Fruit fly (Drosophila melanogaster) whole organism, pupa: Measurements from ENCODE around the gene CG1910.
A peak's percentile ranks its signal among the peaks of the same experiment; 100 is the strongest.

ENCODE experiments used
- CG10348 ChIP-seq: fragments of 200-800 bp; sonication (Bioruptor generic); IDR thresholded peaks from 2 replicates; pipeline ENCODE4 v1.3.6; 2022; ENCODE audit warnings: missing biosample characterization, missing genetic modification characterization
- CG12605 ChIP-seq: fragments of 200-800 bp; sonication (Bioruptor generic); IDR thresholded peaks from 2 replicates; pipeline ENCODE4 v1.3.6; 2022; ENCODE audit warnings: missing biosample characterization, missing genetic modification characterization
- CG13204 ChIP-seq: fragments of 200-800 bp; sonication (Bioruptor generic); optimal IDR thresholded peaks from 2 replicates; lab custom pipeline; 2018; ENCODE audit warnings: missing biosample characterization, mild to moderate bottlenecking, missing genetic modification characterization, moderate library complexity
- CG14655 ChIP-seq: fragments of 200-800 bp; sonication (Bioruptor generic); optimal IDR thresholded peaks from 3 replicates; lab custom pipeline; 2017; ENCODE audit warnings: mild to moderate bottlenecking, missing biosample characterization, missing genetic modification reagents, missing genetic modification characterization
- CG15710 ChIP-seq: fragments of 200-800 bp; sonication (Bioruptor generic); optimal IDR thresholded peaks from 2 replicates; lab custom pipeline; 2018; ENCODE audit warnings: missing biosample characterization, mild to moderate bottlenecking, missing genetic modification characterization, moderate library complexity
- CG17806 ChIP-seq: fragments of 200-800 bp; sonication (Bioruptor generic); optimal IDR thresholded peaks from 2 replicates; lab custom pipeline; 2018; ENCODE audit warnings: missing biosample characterization, mild to moderate bottlenecking, missing genetic modification characterization, moderate library complexity
- CG32121 ChIP-seq: fragments of 200-800 bp; sonication (Bioruptor generic); IDR thresholded peaks from 2 replicates; pipeline ENCODE4 v1.3.6; 2022; ENCODE audit warnings: missing biosample characterization, missing genetic modification characterization
- CG34367 ChIP-seq: fragments of 200-800 bp; sonication (Bioruptor generic); optimal IDR thresholded peaks from 2 replicates; lab custom pipeline; 2018; ENCODE audit warnings: missing biosample characterization, mild to moderate bottlenecking, missing genetic modification characterization
- CG4496 ChIP-seq: fragments of 200-800 bp; sonication (Bioruptor generic); IDR thresholded peaks from 3 replicates; pipeline ENCODE4 v1.3.6; 2022; ENCODE audit warnings: missing biosample characterization, missing genetic modification characterization
- CG8159 ChIP-seq: fragments of 200-800 bp; sonication (Bioruptor generic); optimal IDR thresholded peaks from 3 replicates; lab custom pipeline; 2018; ENCODE audit warnings: missing biosample characterization, mild to moderate bottlenecking, missing genetic modification characterization, moderate library complexity
- CG8301 ChIP-seq: fragments of 200-800 bp; sonication (Bioruptor generic); optimal IDR thresholded peaks from 2 replicates; lab custom pipeline; 2018; ENCODE audit warnings: missing biosample characterization, mild to moderate bottlenecking, missing genetic modification characterization
- CG9948 ChIP-seq: fragments of 200-800 bp; sonication (Bioruptor generic); optimal IDR thresholded peaks from 2 replicates; lab custom pipeline; 2018; ENCODE audit warnings: missing biosample characterization, mild to moderate bottlenecking, missing genetic modification characterization, moderate library complexity
- D1 ChIP-seq: fragments of 200-800 bp; sonication (Bioruptor generic); optimal IDR thresholded peaks from 2 replicates; lab custom pipeline; 2018; ENCODE audit warnings: missing biosample characterization, mild to moderate bottlenecking, missing genetic modification characterization, moderate library complexity
- EcR ChIP-seq: fragments of 200-800 bp; sonication (Bioruptor generic); optimal IDR thresholded peaks from 3 replicates; lab custom pipeline; 2019; ENCODE audit warnings: missing biosample characterization, missing genetic modification characterization, mild to moderate bottlenecking, moderate library complexity, missing genetic modification reagents
- Ets98B ChIP-seq: fragments of 200-800 bp; sonication (Bioruptor generic); IDR thresholded peaks from 2 replicates; pipeline ENCODE4 v1.3.6; 2022; ENCODE audit warnings: missing biosample characterization, missing genetic modification characterization
- Pif1A ChIP-seq: fragments of 200-800 bp; sonication (Bioruptor generic); optimal IDR thresholded peaks from 3 replicates; lab custom pipeline; 2016; ENCODE audit warnings: missing biosample characterization, missing genetic modification characterization
- Pif1B ChIP-seq: fragments of 200-800 bp; sonication (Bioruptor generic); optimal IDR thresholded peaks from 3 replicates; lab custom pipeline; 2016; ENCODE audit warnings: missing biosample characterization, missing genetic modification characterization
- Snoo ChIP-seq: fragments of 200-800 bp; sonication (Bioruptor generic); optimal IDR thresholded peaks from 3 replicates; lab custom pipeline; 2017; ENCODE audit warnings: missing biosample characterization, mild to moderate bottlenecking, missing genetic modification characterization, inconsistent platforms
- fd96Ca ChIP-seq: fragments of 200-800 bp; sonication (Bioruptor generic); IDR thresholded peaks from 3 replicates; pipeline ENCODE4 v1.3.6; 2022; ENCODE audit warnings: missing biosample characterization, missing genetic modification characterization
- gl ChIP-seq: fragments of 200-800 bp; sonication (Bioruptor generic); optimal IDR thresholded peaks from 2 replicates; lab custom pipeline; 2018; ENCODE audit warnings: missing biosample characterization, mild to moderate bottlenecking, missing genetic modification characterization
- rn ChIP-seq: fragments of 200-800 bp; sonication (Bioruptor generic); IDR thresholded peaks from 2 replicates; pipeline ENCODE4 v1.3.6; 2022; ENCODE audit warnings: missing biosample characterization, missing genetic modification characterization

CG1910 gene

DNA sequence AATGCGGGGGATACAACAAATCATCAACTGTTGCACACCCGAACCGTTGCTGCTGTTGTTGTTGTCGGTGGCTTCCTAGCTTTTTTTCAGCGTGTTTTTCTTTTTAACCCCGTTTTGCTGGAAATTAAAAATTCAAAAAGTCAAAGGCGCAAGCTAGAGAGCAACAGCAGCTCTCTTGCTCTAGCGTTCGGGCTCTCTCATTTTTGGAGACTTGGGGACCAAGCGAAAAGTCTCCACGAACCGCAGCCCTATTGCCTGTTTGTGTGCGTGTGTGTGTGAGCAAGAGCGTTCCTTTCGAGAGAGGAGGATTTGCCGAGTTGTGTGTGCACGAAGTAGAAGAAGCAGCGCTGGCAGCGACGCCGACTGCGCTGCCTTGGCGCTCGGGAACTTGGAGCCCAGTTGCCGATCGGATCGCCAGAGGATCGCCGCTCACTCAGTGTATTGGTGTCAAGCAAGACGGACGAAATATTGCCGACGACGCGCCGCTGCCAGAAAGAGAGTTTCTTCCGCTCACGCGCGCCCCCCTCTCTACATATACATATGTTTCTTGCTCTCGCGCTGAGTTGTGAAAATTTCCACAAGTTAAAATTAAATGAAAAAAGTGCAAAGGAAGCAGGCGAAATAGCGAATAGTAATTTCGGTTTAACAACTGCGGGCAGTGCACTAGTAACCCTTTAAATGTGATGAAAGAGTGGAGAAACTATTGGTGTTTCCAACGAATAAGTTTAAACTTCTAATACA lies 22.7 kb upstream of the CG1910 start:
- TF ChIP-seq CG9948 (peak; percentile 13), EcR (GFP tag; lab: Kevin White, UChicago) (peak; percentile 81), Pif1A (GFP tag; lab: Kevin White, UChicago) (no peak), gl (no peak), CG34367 (tag; lab: Kevin White, UChicago) (no peak), CG8159 (tag; lab: Kevin White, UChicago) (peak; percentile 10), CG14655 (GFP tag; lab: Kevin White, UChicago) (no peak), CG4496 (GFP tag; lab: Robert Waterston, UW) (peak; percentile 79), CG13204 (GFP tag; lab: Kevin White, UChicago) (peak; percentile 64), Snoo (tag; lab: Kevin White, UChicago) (peak; percentile 34), CG8301 (no peak), CG15710 (tag; lab: Kevin White, UChicago) (no peak), CG12605 (peak; percentile 40), Ets98B (GFP tag; lab: Robert Waterston, UW) (peak; percentile 52; the same call in 1 of the 2 replicates), CG10348 (GFP tag; lab: Robert Waterston, UW) (no peak), CG17806 (tag; lab: Kevin White, UChicago) (no peak), CG32121 (GFP tag; lab: Robert Waterston, UW) (peak; percentile 39), fd96Ca (GFP tag; lab: Robert Waterston, UW) (peak; percentile 63; the same call in 1 of the 3 replicates), D1 (tag; lab: Kevin White, UChicago) (no peak), rn (GFP tag; lab: Robert Waterston, UW) (no peak)

DNA sequence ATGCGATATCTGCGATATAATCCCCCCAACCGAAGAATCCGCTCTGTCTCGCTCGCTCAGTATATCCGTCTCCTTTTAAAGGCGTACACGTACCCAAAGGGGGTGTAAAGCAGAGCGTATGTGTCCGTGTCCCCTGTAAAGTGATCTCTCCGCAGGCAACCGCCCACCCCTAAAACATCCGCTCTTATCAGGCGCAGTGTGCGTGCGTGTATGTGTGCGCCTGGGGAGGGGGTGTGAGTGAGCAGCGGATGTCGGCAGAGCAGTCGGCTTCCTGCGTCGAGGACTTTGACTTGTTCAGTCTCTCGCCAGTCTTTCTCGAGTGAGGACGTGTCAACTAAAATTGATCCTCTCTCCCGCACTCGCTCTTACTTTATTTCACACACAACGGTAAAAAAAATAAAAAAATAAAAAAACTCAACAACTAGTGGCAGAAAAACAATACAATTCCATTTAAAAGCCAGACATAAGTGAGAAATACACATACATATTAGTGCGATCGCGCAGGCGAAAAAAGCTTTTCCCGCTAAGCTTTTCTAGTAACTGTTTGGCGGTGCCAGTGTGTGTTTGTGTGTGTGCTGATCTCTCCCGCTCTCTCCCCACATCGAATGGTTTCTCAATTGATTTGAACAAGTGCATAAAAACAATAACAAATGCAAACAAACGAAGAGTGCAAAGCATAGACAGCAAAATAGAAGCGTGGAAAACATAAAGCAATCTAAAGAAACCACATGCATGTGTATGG lies 21.8 kb upstream of the CG1910 start:
- TF ChIP-seq D1 (tag; lab: Kevin White, UChicago) (no peak), CG14655 (GFP tag; lab: Kevin White, UChicago) (no peak), CG8159 (tag; lab: Kevin White, UChicago) (peak; percentile 6), CG34367 (tag; lab: Kevin White, UChicago) (peak; percentile 42), Pif1A (GFP tag; lab: Kevin White, UChicago) (no peak), CG15710 (tag; lab: Kevin White, UChicago) (peak; percentile 29), CG32121 (GFP tag; lab: Robert Waterston, UW) (peak; percentile 25; the same call in 1 of the 2 replicates), EcR (GFP tag; lab: Kevin White, UChicago) (peak; percentile 79), CG4496 (GFP tag; lab: Robert Waterston, UW) (peak; percentile 83), fd96Ca (GFP tag; lab: Robert Waterston, UW) (peak; percentile 63), Ets98B (GFP tag; lab: Robert Waterston, UW) (peak; percentile 50; the same call in 1 of the 2 replicates), Pif1B (GFP tag; lab: Kevin White, UChicago) (peak; percentile 17), Snoo (tag; lab: Kevin White, UChicago) (peak; percentile 26), CG13204 (GFP tag; lab: Kevin White, UChicago) (peak; percentile 90), CG12605 (peak; percentile 62; the same call in 1 of the 2 replicates), gl (peak; percentile 81), CG8301 (no peak)

DNA sequence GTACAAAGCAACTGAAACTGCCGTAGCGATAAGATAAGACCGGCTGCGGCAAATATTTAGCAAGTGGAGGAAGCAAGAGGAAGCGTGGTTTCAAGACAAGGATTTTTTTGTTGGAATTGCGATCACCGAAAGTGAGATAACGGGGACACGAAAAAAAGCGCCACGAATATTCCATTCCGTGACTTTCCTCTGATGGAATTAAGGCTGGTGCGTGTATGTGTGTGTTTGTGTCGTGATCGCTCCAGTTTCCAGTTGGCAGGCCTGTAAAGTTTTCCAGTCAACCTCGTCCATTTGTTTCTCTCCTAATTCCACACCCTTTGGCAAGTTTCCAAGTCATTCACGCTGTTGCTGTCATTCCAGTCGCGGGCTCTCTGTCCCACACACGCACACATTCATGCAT lies 21.2 kb upstream of the CG1910 start:
- TF ChIP-seq CG13204 (GFP tag; lab: Kevin White, UChicago) (no peak), Ets98B (GFP tag; lab: Robert Waterston, UW) (no peak), CG10348 (GFP tag; lab: Robert Waterston, UW) (no peak), EcR (GFP tag; lab: Kevin White, UChicago) (no peak), fd96Ca (GFP tag; lab: Robert Waterston, UW) (no peak), CG34367 (tag; lab: Kevin White, UChicago) (no peak), Pif1A (GFP tag; lab: Kevin White, UChicago) (no peak), CG8301 (no peak), CG32121 (GFP tag; lab: Robert Waterston, UW) (no peak), CG14655 (GFP tag; lab: Kevin White, UChicago) (no peak), Pif1B (GFP tag; lab: Kevin White, UChicago) (no peak), CG17806 (tag; lab: Kevin White, UChicago) (no peak), CG4496 (GFP tag; lab: Robert Waterston, UW) (no peak), CG12605 (no peak), Snoo (tag; lab: Kevin White, UChicago) (no peak), gl (no peak), CG9948 (no peak), CG8159 (tag; lab: Kevin White, UChicago) (no peak)

DNA sequence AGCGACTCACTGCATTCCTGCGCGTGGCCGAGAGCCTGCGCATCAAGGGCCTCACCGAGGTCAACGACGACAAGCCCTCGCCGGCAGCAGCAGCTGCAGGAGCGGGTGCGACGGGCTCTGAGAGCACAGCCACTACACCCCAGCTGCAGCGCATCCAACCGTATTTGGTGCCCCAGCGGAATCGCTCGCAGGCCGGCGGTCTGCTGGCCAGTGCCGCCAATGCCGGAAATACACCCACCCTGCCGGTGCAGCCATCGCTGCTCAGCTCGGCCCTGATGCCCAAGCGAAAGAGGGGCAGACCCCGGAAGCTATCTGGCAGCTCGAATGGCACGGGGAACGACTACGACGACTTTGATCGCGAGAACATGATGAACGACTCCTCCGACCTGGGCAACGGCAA lies 19.7 kb upstream of the CG1910 start:
- TF ChIP-seq CG17806 (tag; lab: Kevin White, UChicago) (no peak), CG32121 (GFP tag; lab: Robert Waterston, UW) (no peak), CG14655 (GFP tag; lab: Kevin White, UChicago) (no peak), CG9948 (no peak), fd96Ca (GFP tag; lab: Robert Waterston, UW) (no peak), rn (GFP tag; lab: Robert Waterston, UW) (no peak), CG13204 (GFP tag; lab: Kevin White, UChicago) (no peak), CG8301 (no peak), Snoo (tag; lab: Kevin White, UChicago) (no peak), CG15710 (tag; lab: Kevin White, UChicago) (no peak), CG4496 (GFP tag; lab: Robert Waterston, UW) (no peak), EcR (GFP tag; lab: Kevin White, UChicago) (no peak), CG12605 (no peak), Pif1B (GFP tag; lab: Kevin White, UChicago) (no peak), D1 (tag; lab: Kevin White, UChicago) (no peak), CG10348 (GFP tag; lab: Robert Waterston, UW) (no peak), gl (no peak), CG34367 (tag; lab: Kevin White, UChicago) (no peak), CG8159 (tag; lab: Kevin White, UChicago) (no peak)
